Worm (Caenorhabditis elegans) whole organism, midembryonic: ENCODE results near the gene mbl-1.

Experiments
- T22C8.4 ChIP-seq: fragments of 200-800 bp; sonication (Bioruptor generic); IDR thresholded peaks from 2 replicates; pipeline ENCODE4 v1.3.6; 2022; ENCODE audit warnings: missing genetic modification characterization, missing compliant biosample characterization
- cog-1 ChIP-seq: sonication (generic microtip); optimal IDR thresholded peaks from 2 replicates; lab custom pipeline; 2016; ENCODE audit warnings: missing genetic modification characterization, missing compliant biosample characterization
- flt-1 ChIP-seq: fragments of 200-800 bp; sonication (Bioruptor generic); IDR thresholded peaks from 2 replicates; pipeline ENCODE4 v1.3.6; 2022; ENCODE audit warnings: missing genetic modification characterization, missing compliant biosample characterization
- klf-2 ChIP-seq: fragments of 200-800 bp; sonication (Bioruptor generic); conservative IDR thresholded peaks from 2 replicates; pipeline ENCODE4 v1.3.6; 2022; ENCODE audit warnings: missing genetic modification reagents, missing genetic modification characterization, missing compliant biosample characterization
- med-1 ChIP-seq: sonication (generic microtip); optimal IDR thresholded peaks from 2 replicates; lab custom pipeline; 2017; ENCODE audit warnings: missing genetic modification characterization, mild to moderate bottlenecking, missing compliant biosample characterization, antibody characterized with exemption, missing genetic modification reagents; ENCODE audit not compliant: insufficient read depth
- ref-1 ChIP-seq: fragments of 200-800 bp; sonication (Bioruptor generic); conservative IDR thresholded peaks from 2 replicates; pipeline ENCODE4 v1.3.6; 2022; ENCODE audit warnings: missing genetic modification reagents, missing genetic modification characterization, missing compliant biosample characterization
- tab-1 ChIP-seq: fragments of 200-800 bp; sonication (Bioruptor generic); IDR thresholded peaks from 2 replicates; pipeline ENCODE4 v1.3.6; 2022; ENCODE audit warnings: missing genetic modification characterization, missing compliant biosample characterization
- ztf-23 ChIP-seq: fragments of 200-800 bp; sonication (Bioruptor generic); IDR thresholded peaks from 2 replicates; pipeline ENCODE4 v1.3.6; 2022; ENCODE audit warnings: missing genetic modification reagents, missing genetic modification characterization, missing compliant biosample characterization
- ztf-29 ChIP-seq: fragments of 200-800 bp; sonication (Bioruptor generic); IDR thresholded peaks from 2 replicates; pipeline ENCODE4 v1.3.6; 2022; ENCODE audit warnings: missing genetic modification reagents, missing genetic modification characterization, missing compliant biosample characterization

mbl-1 gene

DNA sequence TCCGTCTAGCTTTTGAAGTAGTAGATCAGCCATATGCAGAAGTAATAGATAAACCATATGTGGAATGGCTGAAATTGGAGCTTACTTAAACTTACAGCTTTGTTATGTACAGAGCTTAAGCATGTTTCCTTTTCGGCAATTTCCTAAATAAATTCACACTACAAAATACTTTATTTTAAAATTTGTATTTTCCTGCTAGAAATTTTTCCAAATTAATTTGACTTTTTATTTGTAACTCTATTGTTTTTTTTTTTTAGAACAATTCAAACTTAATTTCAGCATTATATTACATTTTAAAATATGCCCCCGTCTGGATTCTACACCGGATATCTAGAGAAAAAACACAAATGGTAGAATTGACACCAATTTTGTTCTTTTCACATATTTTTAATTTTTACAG, 34.8 kb downstream of the mbl-1 start, which contains the start of gene F35B3.3:
Gene F35B3.3 (plus strand): TSS at position 301 of the 400 bp plus-strand sequence.
- TF ChIP-seq T22C8.4 (no peak), ztf-29 (GFP tag; lab: Robert Waterston, UW) (no peak), flt-1 (GFP tag; lab: Robert Waterston, UW) (no peak), klf-2 (GFP tag; lab: Robert Waterston, UW) (no peak), cog-1 (no peak)

ce11 chrX:17019098-17019497, 40.7 kb downstream of the mbl-1 start:
- TF ChIP-seq klf-2 (GFP tag; lab: Robert Waterston, UW): no peak
- no peak for TF ChIP-seq ztf-29 (GFP tag; lab: Robert Waterston, UW)
- TF ChIP-seq med-1: no peak
- TF ChIP-seq tab-1 (GFP tag; lab: Robert Waterston, UW): no peak
- TF ChIP-seq flt-1 (GFP tag; lab: Robert Waterston, UW): no peak
- TF ChIP-seq ref-1 (GFP tag; lab: Robert Waterston, UW): no peak
- TF ChIP-seq ztf-23 (GFP tag; lab: Robert Waterston, UW): no peak
- TF ChIP-seq cog-1: no peak
- no peak for TF ChIP-seq T22C8.4

DNA sequence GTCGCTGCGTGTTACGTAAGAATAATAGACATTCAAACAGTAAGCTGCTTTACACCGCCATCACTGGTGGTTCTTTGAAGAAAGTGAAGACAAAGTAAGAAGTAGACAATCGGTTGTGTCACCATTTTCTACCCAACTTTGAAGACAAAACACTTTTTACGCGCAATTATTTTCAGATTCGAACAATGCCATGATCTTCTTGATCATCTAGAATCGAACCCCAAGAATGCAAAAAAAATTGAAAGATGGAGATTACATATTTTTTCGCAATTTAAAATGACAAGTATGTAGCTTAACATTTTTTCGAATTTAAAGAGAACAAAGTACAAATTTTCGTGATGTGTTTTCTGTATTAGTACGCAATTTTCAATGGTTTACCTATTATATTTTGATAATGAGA, 42.5 kb downstream of the mbl-1 start, which contains the start of gene F35B3.4:
Gene F35B3.4 (minus strand): TSS at position 101 of the 400 bp plus-strand sequence.
- TF ChIP-seq tab-1 (GFP tag; lab: Robert Waterston, UW): no peak
- no peak for TF ChIP-seq ztf-23 (GFP tag; lab: Robert Waterston, UW)
- TF ChIP-seq flt-1 (GFP tag; lab: Robert Waterston, UW): no peak
- TF ChIP-seq klf-2 (GFP tag; lab: Robert Waterston, UW): no peak
- no peak for TF ChIP-seq T22C8.4
- no peak for TF ChIP-seq ztf-29 (GFP tag; lab: Robert Waterston, UW)
- no peak for TF ChIP-seq cog-1
- TF ChIP-seq ref-1 (GFP tag; lab: Robert Waterston, UW): no peak
- TF ChIP-seq med-1: no peak

DNA sequence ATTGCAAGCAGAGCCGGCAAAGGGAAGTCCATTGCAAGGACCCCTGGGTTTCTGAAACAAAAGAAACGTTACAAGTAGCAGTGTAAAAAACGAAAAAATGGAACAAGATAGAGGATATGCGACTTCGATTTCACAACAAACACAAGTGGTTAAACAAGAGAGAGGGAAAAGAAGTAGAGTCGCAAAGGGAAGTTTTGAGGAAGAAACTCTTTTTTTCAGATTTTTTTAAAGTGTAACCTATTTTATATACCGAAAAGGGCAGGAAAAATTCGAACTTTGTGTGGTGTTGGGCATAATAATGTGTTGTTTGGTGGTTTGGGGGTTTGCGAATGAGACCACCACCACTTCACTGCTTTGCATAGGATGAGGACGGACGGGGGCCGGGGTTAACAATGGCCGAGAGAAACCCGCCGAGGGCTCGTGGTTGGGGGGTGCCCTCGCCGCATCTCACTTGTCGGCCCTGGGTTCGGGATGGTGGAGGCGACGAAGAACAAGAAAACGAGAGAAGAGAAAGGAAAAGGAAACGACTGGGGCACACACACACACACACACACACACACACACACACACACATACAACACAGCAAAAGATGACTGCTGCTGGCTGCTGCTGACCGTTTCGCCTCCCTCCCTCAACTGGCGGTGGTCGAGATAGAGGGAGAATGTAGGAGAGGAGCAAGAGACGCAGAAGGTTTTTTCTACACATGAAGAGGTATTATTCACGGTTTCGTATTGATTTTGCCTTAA, 51.9 kb downstream of the mbl-1 start, which contains the start of gene ptrn-1:
Gene ptrn-1 (minus strand): TSS at position 51 of the 746 bp plus-strand sequence.
- TF ChIP-seq med-1 (no peak), flt-1 (GFP tag; lab: Robert Waterston, UW) (peak; percentile 53; the same call in 1 of the 2 replicates), cog-1 (peak; percentile 78), ztf-23 (GFP tag; lab: Robert Waterston, UW) (peak; percentile 77; the same call in 1 of the 2 replicates), ztf-29 (GFP tag; lab: Robert Waterston, UW) (no peak), tab-1 (GFP tag; lab: Robert Waterston, UW) (no peak; the same call in 1 of the 2 replicates), ref-1 (GFP tag; lab: Robert Waterston, UW) (no peak), T22C8.4 (no peak), klf-2 (GFP tag; lab: Robert Waterston, UW) (no peak)

DNA sequence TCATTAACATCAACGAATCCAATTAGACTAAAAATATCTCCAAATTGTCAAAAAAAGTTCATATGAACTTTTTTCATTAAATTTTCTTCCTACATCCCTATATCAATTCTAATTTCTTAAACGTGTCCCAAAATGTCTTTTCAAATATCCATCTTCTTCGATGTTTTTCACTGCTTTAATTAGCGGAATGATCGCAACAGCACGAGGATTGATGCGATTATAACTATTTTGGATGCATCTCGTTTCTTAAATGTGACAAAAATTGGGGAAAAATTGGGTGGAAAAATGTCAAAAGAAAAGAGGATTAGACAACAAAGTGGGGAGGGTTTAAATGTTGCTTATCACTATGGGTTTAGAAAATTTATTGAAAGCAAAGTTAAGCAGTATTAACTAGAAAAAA, 55.8 kb downstream of the mbl-1 start:
- TF ChIP-seq med-1: no peak
- no peak for TF ChIP-seq klf-2 (GFP tag; lab: Robert Waterston, UW)
- TF ChIP-seq ztf-23 (GFP tag; lab: Robert Waterston, UW): no peak
- no peak for TF ChIP-seq T22C8.4
- TF ChIP-seq cog-1: no peak
- no peak for TF ChIP-seq tab-1 (GFP tag; lab: Robert Waterston, UW)
- TF ChIP-seq ref-1 (GFP tag; lab: Robert Waterston, UW): no peak
- TF ChIP-seq ztf-29 (GFP tag; lab: Robert Waterston, UW): no peak
- TF ChIP-seq flt-1 (GFP tag; lab: Robert Waterston, UW): no peak

ce11 chrX:17034773-17035172, 56.4 kb downstream of the mbl-1 start:
- TF ChIP-seq klf-2 (GFP tag; lab: Robert Waterston, UW): no peak
- no peak for TF ChIP-seq ztf-23 (GFP tag; lab: Robert Waterston, UW)
- TF ChIP-seq tab-1 (GFP tag; lab: Robert Waterston, UW): no peak
- no peak for TF ChIP-seq T22C8.4
- no peak for TF ChIP-seq med-1
- TF ChIP-seq flt-1 (GFP tag; lab: Robert Waterston, UW): no peak
- no peak for TF ChIP-seq ref-1 (GFP tag; lab: Robert Waterston, UW)
- no peak for TF ChIP-seq ztf-29 (GFP tag; lab: Robert Waterston, UW)
- TF ChIP-seq cog-1: no peak

DNA sequence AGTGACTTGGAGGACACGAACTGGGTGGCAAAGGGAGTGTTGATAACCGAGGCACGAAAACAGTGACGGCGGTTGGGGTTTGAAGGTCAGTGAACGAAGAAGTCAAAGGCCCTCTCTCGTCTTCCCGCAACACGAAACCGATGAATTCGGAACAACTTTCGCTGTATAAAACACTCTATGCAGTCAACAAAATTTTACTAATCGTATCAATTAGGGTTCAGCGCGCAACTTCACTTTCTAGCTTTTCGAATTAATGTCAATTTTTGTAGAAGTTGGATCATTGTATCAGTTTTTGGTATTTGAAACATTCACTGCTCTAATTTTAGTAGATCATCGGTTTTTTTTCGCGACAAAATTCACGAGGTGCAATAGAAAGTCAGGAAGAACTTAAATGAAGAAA, 60.2 kb downstream of the mbl-1 start:
- TF ChIP-seq cog-1: no peak
- no peak for TF ChIP-seq ztf-29 (GFP tag; lab: Robert Waterston, UW)
- no peak for TF ChIP-seq flt-1 (GFP tag; lab: Robert Waterston, UW)
- TF ChIP-seq klf-2 (GFP tag; lab: Robert Waterston, UW): no peak
- TF ChIP-seq T22C8.4: no peak
- no peak for TF ChIP-seq tab-1 (GFP tag; lab: Robert Waterston, UW)
- no peak for TF ChIP-seq ztf-23 (GFP tag; lab: Robert Waterston, UW)
- no peak for TF ChIP-seq ref-1 (GFP tag; lab: Robert Waterston, UW)
- TF ChIP-seq med-1: no peak

DNA sequence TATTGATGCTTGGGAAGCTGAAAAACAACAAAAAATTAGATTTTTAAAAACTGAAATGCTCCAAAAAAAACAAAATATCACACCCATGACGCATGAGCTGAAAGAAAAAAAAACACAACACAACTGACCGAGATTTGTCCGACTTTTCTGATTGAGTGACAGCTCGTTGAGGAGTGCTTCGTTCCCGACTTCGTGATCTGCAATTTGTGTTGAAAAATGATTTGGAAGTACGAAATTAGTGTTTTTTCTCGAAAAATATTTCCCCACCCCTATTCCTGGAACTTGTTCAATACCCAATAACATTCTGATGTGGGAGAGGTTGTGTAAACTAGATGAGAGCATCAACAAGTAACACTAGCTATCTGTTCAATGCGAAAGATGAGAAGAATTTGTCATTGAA, 63.2 kb downstream of the mbl-1 start:
- TF ChIP-seq med-1 (no peak), ztf-29 (GFP tag; lab: Robert Waterston, UW) (no peak), ref-1 (GFP tag; lab: Robert Waterston, UW) (no peak), cog-1 (no peak), tab-1 (GFP tag; lab: Robert Waterston, UW) (no peak), ztf-23 (GFP tag; lab: Robert Waterston, UW) (no peak), klf-2 (GFP tag; lab: Robert Waterston, UW) (no peak), flt-1 (GFP tag; lab: Robert Waterston, UW) (no peak), T22C8.4 (no peak)

ce11 chrX:17042946-17043345, 64.5 kb downstream of the mbl-1 start, which contains the start of gene F35B3.7:
Gene F35B3.7 (minus strand): TSS chrX:17043078.
- TF ChIP-seq ref-1 (GFP tag; lab: Robert Waterston, UW): no peak

DNA sequence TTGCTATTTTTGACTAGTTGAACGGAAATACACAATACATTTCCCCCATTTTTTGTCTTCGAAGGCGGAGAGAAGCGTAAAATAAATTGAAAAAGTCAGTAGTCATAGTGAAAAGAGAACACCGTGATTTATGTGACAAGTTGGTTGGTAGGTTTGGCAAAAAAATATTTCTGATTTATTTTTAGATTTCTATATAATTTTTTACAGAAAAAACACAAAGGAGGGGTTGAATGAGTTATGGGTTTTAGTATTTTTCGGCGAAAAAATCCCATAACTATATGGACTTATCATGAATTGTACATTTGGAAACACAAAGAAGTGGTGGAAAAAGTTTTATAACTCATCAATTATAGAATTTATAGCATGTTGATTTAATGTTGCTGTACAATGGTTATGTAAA, 67.1 kb downstream of the mbl-1 start, which contains the start of gene C30G4.2:
Gene C30G4.2 (minus strand): TSS at position 101 of the 400 bp plus-strand sequence.
- TF ChIP-seq ref-1 (GFP tag; lab: Robert Waterston, UW) (no peak), ztf-29 (GFP tag; lab: Robert Waterston, UW) (no peak), flt-1 (GFP tag; lab: Robert Waterston, UW) (no peak), klf-2 (GFP tag; lab: Robert Waterston, UW) (no peak), cog-1 (no peak), ztf-23 (GFP tag; lab: Robert Waterston, UW) (no peak)
